Fruit fly (Drosophila melanogaster) S2 (cell line): ENCODE measurements around the gene PIP82.

Experiments
- CG8478 ChIP-seq: fragments of >200 bp; optimal IDR thresholded peaks from 2 replicates; lab custom pipeline; 2018
- CTCF ChIP-seq, 2 experiments: fragments of >200 bp; optimal IDR thresholded peaks; 2 replicates each; lab custom pipeline; 2018

- no peak for TF ChIP-seq CG8478 (lab: Kevin White, UChicago)
- no peak for TF ChIP-seq CTCF (optimal IDR thresholded peaks at IDR 0.05; lab: Kevin White, UChicago)
Measured at dm6 chrX:8579097-8579496, 49.6 kb upstream of the PIP82 start.
